Worm (Caenorhabditis elegans): ENCODE data around the gene F13E9.15.

- TF ChIP-seq hrde-1 (tag; optimal IDR thresholded peaks at IDR 0.05; ENCODE audit: borderline replicate concordance) (no peak), tbx-9 (tag; optimal IDR thresholded peaks at IDR 0.05; ENCODE audit: borderline replicate concordance) (no peak), nhr-90 (tag; optimal IDR thresholded peaks at IDR 0.05) (no peak), B0035.1 (tag; optimal IDR thresholded peaks at IDR 0.05) (no peak), ama-1 (optimal IDR thresholded peaks at IDR 0.05) (no peak), ama-1 (GFP tag; optimal IDR thresholded peaks at IDR 0.05) (no peak), hmg-1.2 (GFP tag; IDR thresholded peaks at IDR 0.05) (no peak)
Observed at ce11 chrIV:10879542-10879941, 10.1 kb downstream of the F13E9.15 start, which contains the start of gene sdz-13.
